Worm (Caenorhabditis elegans) whole organism, L1 larva: ENCODE results near the gene VM106R.1.

ENCODE experiments used
- C16A3.4 ChIP-seq: fragments of 150-350 bp; optimal IDR thresholded peaks from 2 replicates; lab custom pipeline; 2014; ENCODE audit warnings: missing biosample characterization, missing genetic modification characterization
- F16B12.6 ChIP-seq: fragments of 150-350 bp; optimal IDR thresholded peaks from 2 replicates; lab custom pipeline; 2014; ENCODE audit warnings: missing biosample characterization, missing genetic modification characterization
- aly-2 ChIP-seq: fragments of 150-350 bp; optimal IDR thresholded peaks from 2 replicates; lab custom pipeline; 2014; ENCODE audit warnings: missing biosample characterization, missing genetic modification characterization
- ama-1 ChIP-seq: fragments of 150-350 bp; optimal IDR thresholded peaks from 2 replicates; lab custom pipeline; 2014
- blmp-1 ChIP-seq: fragments of 150-350 bp; optimal IDR thresholded peaks from 2 replicates; lab custom pipeline; 2014; ENCODE audit warnings: missing biosample characterization, missing genetic modification characterization
- ceh-8 ChIP-seq: fragments of 200-800 bp; sonication (Bioruptor generic); optimal IDR thresholded peaks from 2 replicates; lab custom pipeline; 2018; ENCODE audit warnings: mild to moderate bottlenecking, missing genetic modification characterization, moderate library complexity, missing compliant biosample characterization
- ceh-82 ChIP-seq, 3 experiments: fragments of 150-350 bp in 1 of 3; sonication (generic microtip) in 2 of 3; optimal IDR thresholded peaks; 2 replicates each; lab custom pipeline; 2014 to 2017; ENCODE audit warnings: missing biosample characterization in 3 of 3, missing genetic modification characterization in 3 of 3
- ces-1 ChIP-seq: fragments of 150-350 bp; optimal IDR thresholded peaks from 2 replicates; lab custom pipeline; 2014; ENCODE audit warnings: missing biosample characterization, missing genetic modification reagents, missing genetic modification characterization
- dpl-1 ChIP-seq, 3 experiments: fragments of 150-350 bp in 2 of 3; sonication (generic microtip) in 1 of 3; optimal IDR thresholded peaks; 2 replicates each; lab custom pipeline; 2014 to 2017; ENCODE audit warnings: missing biosample characterization in 3 of 3, missing genetic modification characterization in 3 of 3, missing genetic modification reagents in 3 of 3
- dsc-1 ChIP-seq: sonication (generic microtip); optimal IDR thresholded peaks from 2 replicates; lab custom pipeline; 2016; ENCODE audit warnings: mild to moderate bottlenecking, missing genetic modification characterization, missing compliant biosample characterization
- efl-1 ChIP-seq, 4 experiments: fragments of 150-350 bp; optimal IDR thresholded peaks in 3 of 4; peaks in 1 of 4; 1 replicate in 1 of 4; 2 replicates in 3 of 4; lab custom pipeline; 2014; ENCODE audit warnings: missing biosample characterization in 2 of 4, missing genetic modification characterization in 2 of 4, missing genetic modification reagents in 2 of 4
- efl-3 ChIP-seq: fragments of 200-800 bp; sonication (Bioruptor generic); optimal IDR thresholded peaks from 2 replicates; lab custom pipeline; 2018; ENCODE audit warnings: mild to moderate bottlenecking, missing genetic modification characterization, missing compliant biosample characterization
- egl-13 ChIP-seq: sonication (generic microtip); optimal IDR thresholded peaks from 2 replicates; lab custom pipeline; 2016; ENCODE audit warnings: missing genotype, missing genetic modification reagents, missing genetic modification characterization, missing compliant biosample characterization
- elt-2 ChIP-seq: sonication (generic microtip); optimal IDR thresholded peaks from 2 replicates; lab custom pipeline; 2016; ENCODE audit warnings: missing genetic modification characterization, mild to moderate bottlenecking, inconsistent platforms, missing compliant biosample characterization, missing genetic modification reagents
- elt-3 ChIP-seq, 6 experiments: fragments of 150-350 bp in 1 of 6; sonication (generic microtip); optimal IDR thresholded peaks; 2 replicates each; lab custom pipeline; 2017 to 2018; ENCODE audit warnings: missing biosample characterization in 6 of 6, missing genetic modification characterization in 6 of 6, inconsistent platforms in 1 of 6
- irx-1 ChIP-seq: sonication (generic microtip); optimal IDR thresholded peaks from 2 replicates; lab custom pipeline; 2016; ENCODE audit warnings: missing genetic modification characterization, missing compliant biosample characterization
- isw-1 ChIP-seq: fragments of 200-800 bp; sonication (Bioruptor generic); IDR thresholded peaks from 2 replicates; pipeline ENCODE4 v1.3.6; 2022; ENCODE audit warnings: missing genetic modification characterization, missing compliant biosample characterization
- lin-15B ChIP-seq: fragments of 150-350 bp; sonication (generic microtip); optimal IDR thresholded peaks from 3 replicates; lab custom pipeline; 2014; ENCODE audit warnings: missing biosample characterization, missing genetic modification characterization
- lin-35 ChIP-seq, 2 experiments: fragments of 150-350 bp; optimal IDR thresholded peaks; 2 replicates each; lab custom pipeline; 2014; ENCODE audit warnings: missing biosample characterization in 2 of 2, missing genetic modification characterization in 2 of 2, missing genetic modification reagents in 2 of 2
- lin-39 ChIP-seq: fragments of 150-350 bp; optimal IDR thresholded peaks from 2 replicates; lab custom pipeline; 2014; ENCODE audit warnings: missing biosample characterization, missing genetic modification reagents, missing genetic modification characterization
- lir-3 ChIP-seq: sonication (generic microtip); optimal IDR thresholded peaks from 2 replicates; lab custom pipeline; 2016; ENCODE audit warnings: mild to moderate bottlenecking, missing genetic modification characterization, moderate library complexity, missing compliant biosample characterization; ENCODE audit not compliant: poor library complexity
- lsy-2 ChIP-seq, 2 experiments: fragments of 150-350 bp; optimal IDR thresholded peaks; 2 replicates each; lab custom pipeline; 2014; ENCODE audit warnings: missing biosample characterization in 2 of 2, missing genetic modification characterization in 2 of 2
- mep-1 ChIP-seq: fragments of 150-350 bp; optimal IDR thresholded peaks from 2 replicates; lab custom pipeline; 2014; ENCODE audit warnings: missing biosample characterization, missing genetic modification characterization
- nhr-12 ChIP-seq: sonication (generic microtip); optimal IDR thresholded peaks from 2 replicates; lab custom pipeline; 2017; ENCODE audit warnings: missing biosample characterization, missing genetic modification characterization
- nhr-19 ChIP-seq: fragments of 200-800 bp; sonication (Bioruptor generic); conservative IDR thresholded peaks from 2 replicates; pipeline ENCODE4 v1.3.6; 2022; ENCODE audit warnings: missing genetic modification characterization, missing compliant biosample characterization
- nhr-20 ChIP-seq: sonication (generic microtip); optimal IDR thresholded peaks from 2 replicates; lab custom pipeline; 2016; ENCODE audit warnings: mild to moderate bottlenecking, missing genetic modification characterization, missing compliant biosample characterization
- nhr-71 ChIP-seq: sonication (generic microtip); optimal IDR thresholded peaks from 2 replicates; lab custom pipeline; 2016; ENCODE audit warnings: mild to moderate bottlenecking, missing genetic modification characterization, moderate library complexity, missing compliant biosample characterization
- nhr-90 ChIP-seq: sonication (generic microtip); optimal IDR thresholded peaks from 2 replicates; lab custom pipeline; 2016; ENCODE audit warnings: mild to moderate bottlenecking, missing genetic modification characterization, missing compliant biosample characterization; ENCODE audit not compliant: poor library complexity
- pqm-1 ChIP-seq: sonication (generic microtip); optimal IDR thresholded peaks from 3 replicates; lab custom pipeline; 2017; ENCODE audit warnings: missing biosample characterization, missing genetic modification characterization
- rnt-1 ChIP-seq: sonication (generic microtip); optimal IDR thresholded peaks from 2 replicates; lab custom pipeline; 2016; ENCODE audit warnings: mild to moderate bottlenecking, missing genetic modification characterization, moderate library complexity, missing compliant biosample characterization
- skn-1 ChIP-seq: fragments of 150-350 bp; optimal IDR thresholded peaks from 2 replicates; lab custom pipeline; 2014; ENCODE audit warnings: missing biosample characterization, missing genetic modification characterization
- snpc-4 ChIP-seq: fragments of 150-350 bp; optimal IDR thresholded peaks from 2 replicates; lab custom pipeline; 2014; ENCODE audit warnings: missing biosample characterization, missing genetic modification characterization
- snu-23 ChIP-seq: sonication (generic microtip); optimal IDR thresholded peaks from 2 replicates; lab custom pipeline; 2016; ENCODE audit warnings: missing genetic modification characterization, missing compliant biosample characterization
- tbx-2 ChIP-seq: sonication (generic microtip); optimal IDR thresholded peaks from 2 replicates; lab custom pipeline; 2016; ENCODE audit warnings: missing genetic modification characterization, missing compliant biosample characterization
- unc-130 ChIP-seq: fragments of 150-350 bp; optimal IDR thresholded peaks from 2 replicates; lab custom pipeline; 2017; ENCODE audit warnings: missing biosample characterization, missing genetic modification characterization, inconsistent platforms
- unc-62 ChIP-seq: fragments of 150-350 bp; optimal IDR thresholded peaks from 2 replicates; lab custom pipeline; 2014; ENCODE audit warnings: missing biosample characterization, missing genetic modification reagents, missing genetic modification characterization
- xbp-1 ChIP-seq: sonication (generic microtip); optimal IDR thresholded peaks from 2 replicates; lab custom pipeline; 2016; ENCODE audit warnings: missing genetic modification characterization, missing compliant biosample characterization

VM106R.1 gene

DNA sequence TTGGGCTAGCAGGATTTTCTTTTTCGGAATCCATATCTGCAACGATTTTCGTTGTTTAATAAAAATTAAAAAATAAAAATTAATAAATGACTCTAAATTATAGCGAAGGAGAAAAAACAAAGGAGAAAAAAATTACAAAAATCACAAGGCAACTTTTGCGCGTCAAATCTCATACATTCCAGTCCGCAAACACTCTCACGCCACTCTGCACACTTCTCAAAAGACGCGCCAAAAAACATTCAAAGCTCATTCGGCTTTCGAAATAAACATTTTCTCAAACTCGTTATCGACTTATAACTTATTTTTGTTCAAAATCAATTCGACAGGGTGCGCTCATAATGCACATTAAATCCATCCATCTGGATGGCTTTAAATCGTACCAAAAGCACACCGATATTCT, 4.9 kb downstream of the VM106R.1 start, which contains the start of the genes R06F6.12 and mix-1 (continued):
- TF ChIP-seq lin-15B: peak; percentile 47
- peak; percentile 79 to 82 for TF ChIP-seq lsy-2 (tag; optimal IDR thresholded peaks at IDR 0.05; lab: Kevin White, UChicago)
- TF ChIP-seq unc-130 (tag; lab: Kevin White, UChicago): peak; percentile 74
- peak; percentile 9 for TF ChIP-seq irx-1 (tag; lab: Kevin White, UChicago)
- TF ChIP-seq rnt-1 (tag; lab: Kevin White, UChicago): peak; percentile 80
- peak; percentile 44 for TF ChIP-seq tbx-2 (tag; lab: Kevin White, UChicago)
- peak; percentile 72 for TF ChIP-seq snu-23
- TF ChIP-seq snpc-4 (tag; lab: Kevin White, UChicago): peak; percentile 35
- TF ChIP-seq isw-1 (GFP tag; lab: Robert Waterston, UW): no peak
- TF ChIP-seq nhr-12: no peak

ce11 chrII:10820679-10821078, 8.3 kb downstream of the VM106R.1 start, which contains the start of gene ech-4:
ech-4 (plus strand) TSS chrII:10821031.
- TF ChIP-seq pqm-1 (tag; lab: Kevin White, UChicago) (no peak), lir-3 (no peak), egl-13 (tag; lab: Kevin White, UChicago) (no peak), blmp-1 (tag; lab: Kevin White, UChicago) (peak; percentile 16), lin-35 (GFP tag; optimal IDR thresholded peaks at IDR 0.05; lab: Kevin White, UChicago) (peak in 1 of 2 experiments; percentile 15), ama-1 (no peak), ces-1 (GFP tag; lab: Kevin White, UChicago) (no peak)

ce11 chrII:10819928-10820423, 9.0 kb downstream of the VM106R.1 start, which contains the start of gene R06F6.8:
R06F6.8 (minus strand) TSS chrII:10819978.
- peak; percentile 48 for TF ChIP-seq lin-15B
- peak in 1 of 2 experiments; percentile 59 for TF ChIP-seq lsy-2 (tag; optimal IDR thresholded peaks at IDR 0.05; lab: Kevin White, UChicago)
- no peak for TF ChIP-seq nhr-90 (tag; lab: Kevin White, UChicago)
- peak; percentile 19 for TF ChIP-seq C16A3.4 (tag; lab: Kevin White, UChicago)
- peak; percentile 34 to 62 for TF ChIP-seq lin-35 (GFP tag; optimal IDR thresholded peaks at IDR 0.05; lab: Kevin White, UChicago)
- peak; percentile 59 for TF ChIP-seq mep-1
- TF ChIP-seq ceh-8 (GFP tag; lab: Kevin White, UChicago): no peak
- TF ChIP-seq aly-2: no peak
- no peak for TF ChIP-seq dsc-1 (tag; lab: Kevin White, UChicago)
- no peak for TF ChIP-seq egl-13 (tag; lab: Kevin White, UChicago)
- TF ChIP-seq lin-39 (tag; lab: Kevin White, UChicago): no peak
- peak; percentile 56 to 58 for TF ChIP-seq efl-1 (optimal IDR thresholded peaks at IDR 0.05; lab: Kevin White, UChicago)
- TF ChIP-seq efl-1 (GFP tag; optimal IDR thresholded peaks at IDR 0.05 in 1 of 2; lab: Kevin White, UChicago): peak; percentile 58 to 95
- peak in 1 of 6 experiments; percentile 22 for TF ChIP-seq elt-3 (tag; optimal IDR thresholded peaks at IDR 0.05; lab: Kevin White, UChicago)
- no peak for TF ChIP-seq efl-3
- no peak for TF ChIP-seq nhr-20 (tag; lab: Kevin White, UChicago)
- no peak for TF ChIP-seq nhr-19 (GFP tag; lab: Robert Waterston, UW)
- no peak for TF ChIP-seq unc-62 (GFP tag; lab: Kevin White, UChicago)
- no peak for TF ChIP-seq lir-3
- TF ChIP-seq unc-130 (tag; lab: Kevin White, UChicago): peak; percentile 23
- TF ChIP-seq elt-2 (tag; lab: Kevin White, UChicago): no peak
- TF ChIP-seq skn-1 (tag; lab: Kevin White, UChicago): peak; percentile 15
- TF ChIP-seq ceh-82 (tag; optimal IDR thresholded peaks at IDR 0.05; lab: Kevin White, UChicago): peak in 1 of 3 experiments; percentile 20
- TF ChIP-seq dpl-1 (GFP tag; optimal IDR thresholded peaks at IDR 0.05; lab: Kevin White, UChicago): peak; percentile 33 to 70 (median 51)
- TF ChIP-seq nhr-71 (tag; lab: Kevin White, UChicago): peak; percentile 25
- peak; percentile 32 for TF ChIP-seq F16B12.6 (tag; lab: Kevin White, UChicago)
- no peak for TF ChIP-seq xbp-1 (tag; lab: Kevin White, UChicago)
